Worm (Caenorhabditis elegans) whole organism, early embryonic: Measurements from ENCODE around the gene F41C3.7.

Experiments
- B0310.2 ChIP-seq: sonication (generic microtip); optimal IDR thresholded peaks from 2 replicates; lab custom pipeline; 2016; ENCODE audit warnings: mild to moderate bottlenecking, missing genetic modification characterization, missing compliant biosample characterization
- F13C5.2 ChIP-seq: sonication (generic microtip); optimal IDR thresholded peaks from 2 replicates; lab custom pipeline; 2017; ENCODE audit warnings: mild to moderate bottlenecking, missing genetic modification characterization, inconsistent platforms, missing compliant biosample characterization
- aly-1 ChIP-seq: sonication (generic microtip); optimal IDR thresholded peaks from 2 replicates; lab custom pipeline; 2016; ENCODE audit warnings: missing genetic modification characterization, missing compliant biosample characterization
- ama-1 ChIP-seq: fragments of 150-350 bp; optimal IDR thresholded peaks from 2 replicates; lab custom pipeline; 2014
- ceh-13 ChIP-seq: fragments of 200-800 bp; sonication (Bioruptor generic); optimal IDR thresholded peaks from 2 replicates; lab custom pipeline; 2018; ENCODE audit warnings: mild to moderate bottlenecking, missing genetic modification characterization, missing compliant biosample characterization
- ceh-36 ChIP-seq: sonication (generic microtip); optimal IDR thresholded peaks from 2 replicates; lab custom pipeline; 2016; ENCODE audit warnings: missing genetic modification characterization, inconsistent platforms, missing compliant biosample characterization
- ets-7 ChIP-seq: sonication (generic microtip); optimal IDR thresholded peaks from 2 replicates; lab custom pipeline; 2016; ENCODE audit warnings: missing genotype, missing genetic modification characterization, missing compliant biosample characterization
- flt-1 ChIP-seq: fragments of 200-800 bp; sonication (Bioruptor generic); IDR thresholded peaks from 2 replicates; pipeline ENCODE4 v1.3.6; 2022; ENCODE audit warnings: missing genetic modification characterization, missing compliant biosample characterization
- hmbx-1 ChIP-seq: sonication (generic microtip); optimal IDR thresholded peaks from 2 replicates; lab custom pipeline; 2016; ENCODE audit warnings: mild to moderate bottlenecking, missing genetic modification characterization, missing compliant biosample characterization
- hmg-4 ChIP-seq: fragments of 200-800 bp; sonication (Bioruptor generic); optimal IDR thresholded peaks from 2 replicates; lab custom pipeline; 2018; ENCODE audit warnings: mild to moderate bottlenecking, missing genetic modification characterization, missing compliant biosample characterization
- hnd-1 ChIP-seq: sonication (generic microtip); optimal IDR thresholded peaks from 2 replicates; lab custom pipeline; 2016; ENCODE audit warnings: missing genetic modification characterization, missing compliant biosample characterization
- pes-1 ChIP-seq: fragments of 200-800 bp; sonication (Bioruptor generic); IDR thresholded peaks from 2 replicates; pipeline ENCODE4 v1.3.6; 2022; ENCODE audit warnings: missing genetic modification reagents, missing genetic modification characterization, missing compliant biosample characterization
- scrt-1 ChIP-seq: fragments of 200-800 bp; sonication (Bioruptor generic); IDR thresholded peaks from 2 replicates; pipeline ENCODE4 v1.3.6; 2022; ENCODE audit warnings: missing genetic modification characterization, missing compliant biosample characterization
- sea-1 ChIP-seq: fragments of 200-800 bp; sonication (Bioruptor generic); conservative IDR thresholded peaks from 2 replicates; pipeline ENCODE4 v1.3.6; 2022; ENCODE audit warnings: missing genetic modification characterization, missing compliant biosample characterization
- tbx-11 ChIP-seq: fragments of 200-800 bp; sonication (Bioruptor generic); IDR thresholded peaks from 2 replicates; pipeline ENCODE4 v1.3.6; 2022; ENCODE audit warnings: missing genetic modification characterization, missing compliant biosample characterization
- tbx-37 ChIP-seq: fragments of 200-800 bp; sonication (Bioruptor generic); conservative IDR thresholded peaks from 2 replicates; pipeline ENCODE4 v1.3.6; 2022; ENCODE audit warnings: missing genetic modification reagents, missing genetic modification characterization, missing compliant biosample characterization
- tra-4 ChIP-seq: sonication (generic microtip); optimal IDR thresholded peaks from 2 replicates; lab custom pipeline; 2017; ENCODE audit warnings: missing genetic modification characterization, missing compliant biosample characterization

F41C3.7 gene

ce11 chrII:4761020-4761419, 31.2 kb downstream of the F41C3.7 start:
- no peak for TF ChIP-seq sea-1 (GFP tag; lab: Robert Waterston, UW)
- no peak for TF ChIP-seq ceh-36
- no peak for TF ChIP-seq ama-1
- TF ChIP-seq pes-1 (GFP tag; lab: Robert Waterston, UW), result no peak
- no peak for TF ChIP-seq scrt-1 (GFP tag; lab: Robert Waterston, UW)
- TF ChIP-seq hmbx-1 (tag; lab: Kevin White, UChicago), result no peak
- TF ChIP-seq tra-4 (tag; lab: Kevin White, UChicago), result no peak
- TF ChIP-seq aly-1 (tag; lab: Kevin White, UChicago), result no peak
- TF ChIP-seq ets-7, result no peak
- no peak for TF ChIP-seq tbx-37 (GFP tag; lab: Robert Waterston, UW)
- TF ChIP-seq B0310.2 (tag; lab: Kevin White, UChicago), result no peak
- TF ChIP-seq tbx-11 (GFP tag; lab: Robert Waterston, UW), result no peak
- no peak for TF ChIP-seq ceh-13 (GFP tag; lab: Kevin White, UChicago)
- no peak for TF ChIP-seq flt-1 (GFP tag; lab: Robert Waterston, UW)
- TF ChIP-seq F13C5.2 (tag; lab: Kevin White, UChicago), result no peak
- no peak for TF ChIP-seq hnd-1 (tag; lab: Kevin White, UChicago)
- no peak for TF ChIP-seq hmg-4 (GFP tag; lab: Kevin White, UChicago)

ce11 chrII:4762574-4763285, 32.9 kb downstream of the F41C3.7 start, which contains the start of gene F26G1.2:
F26G1.2 (plus strand) TSS chrII:4763081.
- TF ChIP-seq hnd-1 (tag; lab: Kevin White, UChicago) (no peak), aly-1 (tag; lab: Kevin White, UChicago) (no peak)

ce11 chrII:4766284-4766683, 36.5 kb downstream of the F41C3.7 start, which contains the start of gene ttm-2:
ttm-2 (minus strand) TSS chrII:4766384.
- TF ChIP-seq scrt-1 (GFP tag; lab: Robert Waterston, UW) (no peak), hmg-4 (GFP tag; lab: Kevin White, UChicago) (no peak), hmbx-1 (tag; lab: Kevin White, UChicago) (no peak), tbx-11 (GFP tag; lab: Robert Waterston, UW) (no peak), F13C5.2 (tag; lab: Kevin White, UChicago) (no peak), tbx-37 (GFP tag; lab: Robert Waterston, UW) (no peak), hnd-1 (tag; lab: Kevin White, UChicago) (no peak)

ce11 chrII:4767612-4768011, 37.8 kb downstream of the F41C3.7 start:
- TF ChIP-seq flt-1 (GFP tag; lab: Robert Waterston, UW), result no peak
- no peak for TF ChIP-seq pes-1 (GFP tag; lab: Robert Waterston, UW)
- TF ChIP-seq ceh-13 (GFP tag; lab: Kevin White, UChicago), result no peak
- TF ChIP-seq sea-1 (GFP tag; lab: Robert Waterston, UW), result no peak
- no peak for TF ChIP-seq ceh-36
- TF ChIP-seq hmbx-1 (tag; lab: Kevin White, UChicago), result no peak
- TF ChIP-seq tbx-37 (GFP tag; lab: Robert Waterston, UW), result no peak
- no peak for TF ChIP-seq scrt-1 (GFP tag; lab: Robert Waterston, UW)
- TF ChIP-seq F13C5.2 (tag; lab: Kevin White, UChicago), result no peak
- no peak for TF ChIP-seq tra-4 (tag; lab: Kevin White, UChicago)
- TF ChIP-seq ama-1, result no peak
- no peak for TF ChIP-seq B0310.2 (tag; lab: Kevin White, UChicago)
- TF ChIP-seq hmg-4 (GFP tag; lab: Kevin White, UChicago), result no peak
- TF ChIP-seq ets-7, result no peak
- TF ChIP-seq hnd-1 (tag; lab: Kevin White, UChicago), result no peak
- no peak for TF ChIP-seq aly-1 (tag; lab: Kevin White, UChicago)
- TF ChIP-seq tbx-11 (GFP tag; lab: Robert Waterston, UW), result no peak

- TF ChIP-seq F13C5.2 (tag; lab: Kevin White, UChicago) (no peak), hnd-1 (tag; lab: Kevin White, UChicago) (no peak), tbx-11 (GFP tag; lab: Robert Waterston, UW) (no peak), ama-1 (no peak), pes-1 (GFP tag; lab: Robert Waterston, UW) (no peak), B0310.2 (tag; lab: Kevin White, UChicago) (no peak), hmg-4 (GFP tag; lab: Kevin White, UChicago) (no peak), ceh-13 (GFP tag; lab: Kevin White, UChicago) (no peak), ets-7 (no peak), flt-1 (GFP tag; lab: Robert Waterston, UW) (no peak)
These were observed 39.3 kb downstream of the F41C3.7 start for ce11 chrII:4769096-4769495.

- TF ChIP-seq aly-1 (tag; lab: Kevin White, UChicago), result no peak
- no peak for TF ChIP-seq ceh-13 (GFP tag; lab: Kevin White, UChicago)
- TF ChIP-seq ceh-36, result no peak
- TF ChIP-seq flt-1 (GFP tag; lab: Robert Waterston, UW), result no peak
- no peak for TF ChIP-seq tra-4 (tag; lab: Kevin White, UChicago)
- TF ChIP-seq B0310.2 (tag; lab: Kevin White, UChicago), result no peak
- no peak for TF ChIP-seq F13C5.2 (tag; lab: Kevin White, UChicago)
- no peak for TF ChIP-seq ets-7
- TF ChIP-seq pes-1 (GFP tag; lab: Robert Waterston, UW), result no peak
- TF ChIP-seq scrt-1 (GFP tag; lab: Robert Waterston, UW), result no peak
- no peak for TF ChIP-seq ama-1
- TF ChIP-seq hmbx-1 (tag; lab: Kevin White, UChicago), result no peak
- TF ChIP-seq sea-1 (GFP tag; lab: Robert Waterston, UW), result no peak
- TF ChIP-seq tbx-11 (GFP tag; lab: Robert Waterston, UW), result no peak
These were observed 40.1 kb downstream of the F41C3.7 start for ce11 chrII:4769886-4770285.

ce11 chrII:4771282-4771681, 41.4 kb downstream of the F41C3.7 start, which contains the start of gene F26G1.5:
F26G1.5 (minus strand) TSS chrII:4771382.
- no peak for TF ChIP-seq aly-1 (tag; lab: Kevin White, UChicago)
- no peak for TF ChIP-seq flt-1 (GFP tag; lab: Robert Waterston, UW)
- no peak for TF ChIP-seq ets-7
- TF ChIP-seq tbx-11 (GFP tag; lab: Robert Waterston, UW), result no peak
- TF ChIP-seq ama-1, result no peak
- no peak for TF ChIP-seq tra-4 (tag; lab: Kevin White, UChicago)
- no peak for TF ChIP-seq tbx-37 (GFP tag; lab: Robert Waterston, UW)
